Worm (Caenorhabditis elegans) whole organism, L1 larva: ENCODE data around the gene ZK1321.4.

Source experiments
- blmp-1 ChIP-seq: fragments of 150-350 bp; optimal IDR thresholded peaks from 2 replicates; lab custom pipeline; 2014; ENCODE audit warnings: missing biosample characterization, missing genetic modification characterization
- ceh-82 ChIP-seq, 3 experiments: fragments of 150-350 bp in 1 of 3; sonication (generic microtip) in 2 of 3; optimal IDR thresholded peaks; 2 replicates each; lab custom pipeline; 2014 to 2017; ENCODE audit warnings: missing biosample characterization in 3 of 3, missing genetic modification characterization in 3 of 3
- ceh-88 ChIP-seq: fragments of 200-800 bp; sonication (Bioruptor generic); IDR thresholded peaks from 2 replicates; pipeline ENCODE4 v1.3.6; 2022; ENCODE audit warnings: missing genetic modification characterization, missing compliant biosample characterization
- ces-1 ChIP-seq: fragments of 150-350 bp; optimal IDR thresholded peaks from 2 replicates; lab custom pipeline; 2014; ENCODE audit warnings: missing biosample characterization, missing genetic modification reagents, missing genetic modification characterization
- dsc-1 ChIP-seq: sonication (generic microtip); optimal IDR thresholded peaks from 2 replicates; lab custom pipeline; 2016; ENCODE audit warnings: mild to moderate bottlenecking, missing genetic modification characterization, missing compliant biosample characterization
- efl-1 ChIP-seq, 4 experiments: fragments of 150-350 bp; optimal IDR thresholded peaks in 3 of 4; peaks in 1 of 4; 1 replicate in 1 of 4; 2 replicates in 3 of 4; lab custom pipeline; 2014; ENCODE audit warnings: missing biosample characterization in 2 of 4, missing genetic modification characterization in 2 of 4, missing genetic modification reagents in 2 of 4
- fkh-10 ChIP-seq: sonication (generic microtip); optimal IDR thresholded peaks from 2 replicates; lab custom pipeline; 2017; ENCODE audit warnings: missing biosample characterization, missing genetic modification reagents, missing genetic modification characterization
- fkh-8 ChIP-seq: sonication (generic microtip); optimal IDR thresholded peaks from 2 replicates; lab custom pipeline; 2016; ENCODE audit warnings: mild to moderate bottlenecking, missing genetic modification characterization, missing compliant biosample characterization
- hlh-17 ChIP-seq: fragments of 200-800 bp; sonication (Bioruptor generic); optimal IDR thresholded peaks from 2 replicates; lab custom pipeline; 2018; ENCODE audit warnings: missing genetic modification characterization, mild to moderate bottlenecking, missing compliant biosample characterization, moderate library complexity, borderline replicate concordance
- hlh-4 ChIP-seq: sonication (generic microtip); optimal IDR thresholded peaks from 2 replicates; lab custom pipeline; 2016; ENCODE audit warnings: mild to moderate bottlenecking, missing genetic modification characterization, missing compliant biosample characterization
- hpl-2 ChIP-seq: fragments of 150-350 bp; optimal IDR thresholded peaks from 2 replicates; lab custom pipeline; 2014; ENCODE audit warnings: missing biosample characterization, missing genetic modification reagents, missing genetic modification characterization
- lin-13 ChIP-seq: fragments of 150-350 bp; optimal IDR thresholded peaks from 2 replicates; lab custom pipeline; 2014; ENCODE audit warnings: missing biosample characterization, missing genetic modification reagents, missing genetic modification characterization
- lin-14 ChIP-seq: fragments of 200-800 bp; sonication (Bioruptor generic); optimal IDR thresholded peaks from 2 replicates; lab custom pipeline; 2018; ENCODE audit warnings: mild to moderate bottlenecking, missing genetic modification characterization, moderate library complexity, missing compliant biosample characterization
- lin-35 ChIP-seq, 2 experiments: fragments of 150-350 bp; optimal IDR thresholded peaks; 2 replicates each; lab custom pipeline; 2014; ENCODE audit warnings: missing biosample characterization in 2 of 2, missing genetic modification characterization in 2 of 2, missing genetic modification reagents in 2 of 2
- lsy-2 ChIP-seq, 2 experiments: fragments of 150-350 bp; optimal IDR thresholded peaks; 2 replicates each; lab custom pipeline; 2014; ENCODE audit warnings: missing biosample characterization in 2 of 2, missing genetic modification characterization in 2 of 2
- nhr-19 ChIP-seq: fragments of 200-800 bp; sonication (Bioruptor generic); conservative IDR thresholded peaks from 2 replicates; pipeline ENCODE4 v1.3.6; 2022; ENCODE audit warnings: missing genetic modification characterization, missing compliant biosample characterization
- nhr-71 ChIP-seq: sonication (generic microtip); optimal IDR thresholded peaks from 2 replicates; lab custom pipeline; 2016; ENCODE audit warnings: mild to moderate bottlenecking, missing genetic modification characterization, moderate library complexity, missing compliant biosample characterization
- nhr-76 ChIP-seq: sonication (generic microtip); optimal IDR thresholded peaks from 2 replicates; lab custom pipeline; 2017; ENCODE audit warnings: missing biosample characterization, missing genetic modification characterization
- pag-3 ChIP-seq: sonication (generic microtip); optimal IDR thresholded peaks from 2 replicates; lab custom pipeline; 2017; ENCODE audit warnings: missing genetic modification characterization, mild to moderate bottlenecking, missing compliant biosample characterization, antibody characterized with exemption, borderline replicate concordance; ENCODE audit not compliant: insufficient read depth
- rnt-1 ChIP-seq: sonication (generic microtip); optimal IDR thresholded peaks from 2 replicates; lab custom pipeline; 2016; ENCODE audit warnings: mild to moderate bottlenecking, missing genetic modification characterization, moderate library complexity, missing compliant biosample characterization
- skn-1 ChIP-seq: fragments of 150-350 bp; optimal IDR thresholded peaks from 2 replicates; lab custom pipeline; 2014; ENCODE audit warnings: missing biosample characterization, missing genetic modification characterization
- snu-23 ChIP-seq: sonication (generic microtip); optimal IDR thresholded peaks from 2 replicates; lab custom pipeline; 2016; ENCODE audit warnings: missing genetic modification characterization, missing compliant biosample characterization
- sox-4 ChIP-seq: sonication (generic microtip); optimal IDR thresholded peaks from 2 replicates; lab custom pipeline; 2016; ENCODE audit warnings: missing genetic modification characterization, missing compliant biosample characterization
- sptf-1 ChIP-seq: fragments of 150-350 bp; optimal IDR thresholded peaks from 2 replicates; lab custom pipeline; 2014; ENCODE audit warnings: missing biosample characterization, missing genetic modification characterization
- tbx-2 ChIP-seq: sonication (generic microtip); optimal IDR thresholded peaks from 2 replicates; lab custom pipeline; 2016; ENCODE audit warnings: missing genetic modification characterization, missing compliant biosample characterization
- unc-130 ChIP-seq: fragments of 150-350 bp; optimal IDR thresholded peaks from 2 replicates; lab custom pipeline; 2017; ENCODE audit warnings: missing biosample characterization, missing genetic modification characterization, inconsistent platforms
- vab-15 ChIP-seq: sonication (generic microtip); optimal IDR thresholded peaks from 2 replicates; lab custom pipeline; 2017; ENCODE audit warnings: missing genotype, mild to moderate bottlenecking, missing genetic modification characterization, missing compliant biosample characterization
- zag-1 ChIP-seq: fragments of 150-350 bp; optimal IDR thresholded peaks from 2 replicates; lab custom pipeline; 2014; ENCODE audit warnings: missing biosample characterization, missing genetic modification characterization

ZK1321.4 gene

DNA sequence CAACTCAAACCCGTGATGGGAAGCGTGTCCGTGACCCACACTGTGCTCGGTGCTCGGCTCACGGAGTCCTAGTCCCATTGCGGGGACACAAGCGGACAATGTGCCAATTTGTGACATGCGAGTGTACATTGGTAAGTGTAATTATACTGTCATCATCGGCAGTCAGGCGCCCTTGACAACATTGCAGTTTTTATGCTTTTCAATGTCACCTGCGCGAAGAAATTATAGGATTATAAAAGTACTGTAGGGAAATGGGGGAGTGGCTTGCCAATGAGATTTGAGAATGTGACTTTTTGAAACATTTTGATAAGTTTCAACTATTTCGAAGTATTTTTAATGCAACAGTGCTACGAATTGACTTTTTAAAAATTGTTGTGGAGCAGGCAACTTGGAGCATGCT is 38.0 kb downstream of the ZK1321.4 start:
- no peak for TF ChIP-seq ces-1
- no peak for TF ChIP-seq ceh-88

DNA sequence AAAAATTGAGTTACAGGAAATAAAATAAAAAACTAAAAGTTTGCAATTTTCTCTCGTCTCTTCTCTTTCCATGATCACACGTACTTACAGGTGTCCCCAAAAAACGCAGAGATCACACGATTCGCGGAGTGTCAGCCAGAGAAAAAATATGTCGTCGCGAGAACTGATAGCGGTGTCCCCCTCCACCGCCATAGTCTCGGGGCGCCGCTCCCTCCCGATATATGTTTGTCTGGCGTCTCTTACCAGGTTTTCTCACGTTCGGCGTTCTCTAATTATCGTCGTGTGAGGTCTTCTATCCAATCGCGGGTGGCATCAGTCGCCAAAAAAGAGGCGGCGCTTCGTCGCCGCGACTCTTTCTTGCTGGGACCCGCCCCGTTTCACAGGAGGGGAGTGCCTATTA is 41.9 kb downstream of the ZK1321.4 start, which contains the start of gene mab-3:
TSS of gene mab-3 (plus strand) at position 328 of the 400 bp plus-strand sequence.
- TF ChIP-seq rnt-1 (tag; lab: Kevin White, UChicago) (peak; percentile 15), lin-14 (GFP tag; lab: Kevin White, UChicago) (peak; percentile 61), nhr-19 (GFP tag; lab: Robert Waterston, UW) (peak; percentile 34; the same call in 1 of the 2 replicates)

- TF ChIP-seq lin-14 (GFP tag; lab: Kevin White, UChicago): peak; percentile 46
- TF ChIP-seq ceh-88: no peak
- TF ChIP-seq nhr-76 (tag; lab: Kevin White, UChicago): no peak
- TF ChIP-seq efl-1 (optimal IDR thresholded peaks at IDR 0.05; lab: Kevin White, UChicago): no peak
- TF ChIP-seq efl-1 (GFP tag; optimal IDR thresholded peaks at IDR 0.05 in 1 of 2; lab: Kevin White, UChicago): peak in 1 of 2 experiments; percentile 12
- TF ChIP-seq, all 84 proteins: peak for 2
These were observed 43.9 kb downstream of the ZK1321.4 start for ce11 chrII:9729866-9730265.

- TF ChIP-seq nhr-71: no peak
- peak; percentile 13 for TF ChIP-seq lin-14 (GFP tag; lab: Kevin White, UChicago)
- TF ChIP-seq blmp-1 (tag; lab: Kevin White, UChicago): peak; percentile 74
These were observed 44.5 kb downstream of the ZK1321.4 start for ce11 chrII:9729196-9729595.

- TF ChIP-seq fkh-8 (tag; lab: Kevin White, UChicago) (no peak), hlh-17 (GFP tag; lab: Kevin White, UChicago) (no peak), ceh-82 (tag; optimal IDR thresholded peaks at IDR 0.05; lab: Kevin White, UChicago) (no peak), fkh-10 (GFP tag; lab: Kevin White, UChicago) (peak; percentile 92), hpl-2 (GFP tag; lab: Kevin White, UChicago) (no peak), unc-130 (tag; lab: Kevin White, UChicago) (no peak), skn-1 (tag; lab: Kevin White, UChicago) (no peak), lin-14 (GFP tag; lab: Kevin White, UChicago) (peak; percentile 19), vab-15 (tag; lab: Kevin White, UChicago) (no peak), hlh-4 (tag; lab: Kevin White, UChicago) (no peak), zag-1 (tag; lab: Kevin White, UChicago) (no peak)
- TF ChIP-seq, all 84 proteins: peak for 2
These were observed 45.2 kb downstream of the ZK1321.4 start for ce11 chrII:9728506-9728905.

- TF ChIP-seq rnt-1 (tag; lab: Kevin White, UChicago) (peak; percentile 55), dsc-1 (tag; lab: Kevin White, UChicago) (peak; percentile 64), lin-14 (GFP tag; lab: Kevin White, UChicago) (peak; percentile 81), sptf-1 (tag; lab: Kevin White, UChicago) (no peak), lsy-2 (tag; optimal IDR thresholded peaks at IDR 0.05; lab: Kevin White, UChicago) (peak in 1 of 2 experiments; percentile 8)
- TF ChIP-seq, all 84 proteins: peak for 4
These were observed 46.5 kb downstream of the ZK1321.4 start for ce11 chrII:9727192-9727699.

DNA sequence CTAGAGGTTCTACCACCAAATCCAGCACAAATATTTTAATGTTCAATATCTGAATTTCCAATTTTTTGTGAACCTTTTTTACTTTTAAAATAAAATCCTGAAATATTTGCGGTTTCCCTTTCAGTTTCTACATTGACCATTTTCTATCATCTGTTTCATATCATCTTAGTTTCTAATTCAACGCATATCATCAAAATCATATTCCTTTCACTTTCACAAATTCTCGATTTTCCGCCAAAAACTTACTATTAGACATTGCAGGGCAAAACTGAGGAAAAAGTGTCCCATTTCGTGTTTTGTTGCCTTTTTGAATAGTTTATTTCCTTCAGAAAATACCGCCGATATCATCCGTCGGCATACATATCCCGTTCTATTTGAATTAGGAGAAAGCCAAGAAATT is 48.7 kb downstream of the ZK1321.4 start:
- TF ChIP-seq lsy-2 (tag; optimal IDR thresholded peaks at IDR 0.05; lab: Kevin White, UChicago) (no peak), blmp-1 (tag; lab: Kevin White, UChicago) (peak; percentile 84), lin-35 (GFP tag; optimal IDR thresholded peaks at IDR 0.05; lab: Kevin White, UChicago) (no peak)

DNA sequence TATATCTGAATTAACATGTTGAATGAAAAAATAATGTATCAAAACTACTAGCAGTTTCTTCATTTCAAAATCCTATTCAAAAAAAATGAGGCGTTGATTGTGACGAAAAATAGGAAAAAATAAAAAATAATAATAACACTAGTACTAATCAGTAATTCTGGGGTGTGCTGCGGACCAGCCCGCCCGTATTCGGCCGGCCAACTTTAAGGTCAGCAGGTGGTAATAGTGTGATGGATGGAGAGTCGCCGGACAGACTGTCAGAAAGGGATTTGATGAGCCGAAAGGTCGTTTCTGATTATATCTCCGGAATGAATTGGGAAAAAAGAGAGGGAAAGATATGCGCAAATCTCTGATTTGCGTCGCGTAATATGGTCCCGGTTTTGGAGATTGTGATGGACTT is 49.3 kb downstream of the ZK1321.4 start, which contains the start of gene cutl-2:
TSS of gene cutl-2 (minus strand) at position 210 of the 400 bp plus-strand sequence.
- TF ChIP-seq tbx-2 (no peak), hlh-4 (tag; lab: Kevin White, UChicago) (no peak), pag-3 (tag; lab: Kevin White, UChicago) (no peak), sox-4 (tag; lab: Kevin White, UChicago) (no peak), lsy-2 (tag; optimal IDR thresholded peaks at IDR 0.05; lab: Kevin White, UChicago) (no peak), nhr-76 (tag; lab: Kevin White, UChicago) (no peak), snu-23 (GFP tag; lab: Kevin White, UChicago) (no peak), lin-13 (GFP tag; lab: Kevin White, UChicago) (no peak)
